Worm (Caenorhabditis elegans) whole organism, late embryonic: ENCODE results near the gene ceh-14.

Experiments used
- C08G9.2 ChIP-seq: sonication (generic microtip); optimal IDR thresholded peaks from 2 replicates; lab custom pipeline; 2016; ENCODE audit warnings: mild to moderate bottlenecking, missing genetic modification characterization, moderate library complexity, missing compliant biosample characterization
- F13H6.1 ChIP-seq: sonication (generic microtip); optimal IDR thresholded peaks from 2 replicates; lab custom pipeline; 2016; ENCODE audit warnings: missing genetic modification characterization, missing compliant biosample characterization
- K02D7.2 ChIP-seq: sonication (generic microtip); optimal IDR thresholded peaks from 2 replicates; lab custom pipeline; 2017; ENCODE audit warnings: mild to moderate bottlenecking, missing genetic modification characterization, missing compliant biosample characterization
- K09A11.1 ChIP-seq: sonication (generic microtip); optimal IDR thresholded peaks from 2 replicates; lab custom pipeline; 2017; ENCODE audit warnings: antibody characterized with exemption, mild to moderate bottlenecking, missing genetic modification characterization, missing compliant biosample characterization; ENCODE audit not compliant: insufficient read depth
- ceh-18 ChIP-seq: sonication (generic microtip); optimal IDR thresholded peaks from 2 replicates; lab custom pipeline; 2016; ENCODE audit warnings: missing genetic modification characterization, missing compliant biosample characterization
- ceh-22 ChIP-seq: sonication (generic microtip); optimal IDR thresholded peaks from 2 replicates; lab custom pipeline; 2017; ENCODE audit warnings: missing biosample characterization, missing genetic modification characterization
- ceh-30 ChIP-seq: fragments of 150-350 bp; optimal IDR thresholded peaks from 2 replicates; lab custom pipeline; 2014; ENCODE audit warnings: missing biosample characterization, missing genetic modification characterization
- ceh-34 ChIP-seq: sonication (generic microtip); optimal IDR thresholded peaks from 2 replicates; lab custom pipeline; 2016; ENCODE audit warnings: mild to moderate bottlenecking, missing genetic modification characterization, missing compliant biosample characterization
- ceh-45 ChIP-seq: fragments of 200-800 bp; sonication (Bioruptor generic); IDR thresholded peaks from 2 replicates; pipeline ENCODE4 v1.3.6; 2022; ENCODE audit warnings: missing genetic modification reagents, missing genetic modification characterization, missing compliant biosample characterization
- ceh-6 ChIP-seq: fragments of 200-800 bp; sonication (Bioruptor generic); optimal IDR thresholded peaks from 2 replicates; lab custom pipeline; 2018; ENCODE audit warnings: mild to moderate bottlenecking, missing genetic modification characterization, missing compliant biosample characterization
- ceh-9 ChIP-seq: sonication (generic microtip); optimal IDR thresholded peaks from 2 replicates; lab custom pipeline; 2016; ENCODE audit warnings: mild to moderate bottlenecking, missing genetic modification characterization, inconsistent platforms, missing compliant biosample characterization
- che-1 ChIP-seq: sonication (generic microtip); optimal IDR thresholded peaks from 2 replicates; lab custom pipeline; 2016; ENCODE audit warnings: mild to moderate bottlenecking, missing genetic modification characterization, missing compliant biosample characterization
- dve-1 ChIP-seq: sonication (generic microtip); optimal IDR thresholded peaks from 2 replicates; lab custom pipeline; 2017; ENCODE audit warnings: antibody characterized with exemption, mild to moderate bottlenecking, missing genetic modification characterization, missing compliant biosample characterization
- elt-2 ChIP-seq: sonication (generic microtip); optimal IDR thresholded peaks from 2 replicates; lab custom pipeline; 2016; ENCODE audit warnings: missing genetic modification reagents, missing genetic modification characterization, missing compliant biosample characterization
- elt-4 ChIP-seq: sonication (generic microtip); optimal IDR thresholded peaks from 2 replicates; lab custom pipeline; 2016; ENCODE audit warnings: missing genetic modification characterization, missing compliant biosample characterization
- ets-4 ChIP-seq: sonication (generic microtip); optimal IDR thresholded peaks from 2 replicates; lab custom pipeline; 2016; ENCODE audit warnings: missing genetic modification characterization, missing compliant biosample characterization
- eyg-1 ChIP-seq: sonication (generic microtip); optimal IDR thresholded peaks from 2 replicates; lab custom pipeline; 2016; ENCODE audit warnings: missing genotype, missing genetic modification characterization, missing compliant biosample characterization
- fax-1 ChIP-seq: sonication (generic microtip); optimal IDR thresholded peaks from 2 replicates; lab custom pipeline; 2016; ENCODE audit warnings: missing genotype, missing genetic modification characterization, missing compliant biosample characterization
- gmeb-2 ChIP-seq: sonication (generic microtip); optimal IDR thresholded peaks from 2 replicates; lab custom pipeline; 2016; ENCODE audit warnings: missing genetic modification characterization, inconsistent platforms, missing compliant biosample characterization
- hlh-15 ChIP-seq: sonication (generic microtip); optimal IDR thresholded peaks from 2 replicates; lab custom pipeline; 2016; ENCODE audit warnings: missing genetic modification characterization, missing compliant biosample characterization
- hlh-30 ChIP-seq: sonication (generic microtip); optimal IDR thresholded peaks from 2 replicates; lab custom pipeline; 2017; ENCODE audit warnings: antibody characterized with exemption, missing genetic modification characterization, missing compliant biosample characterization; ENCODE audit not compliant: insufficient read depth
- hlh-6 ChIP-seq: sonication (generic microtip); optimal IDR thresholded peaks from 2 replicates; lab custom pipeline; 2016; ENCODE audit warnings: missing genotype, missing genetic modification characterization, missing compliant biosample characterization
- hlh-8 ChIP-seq: sonication (generic microtip); optimal IDR thresholded peaks from 2 replicates; lab custom pipeline; 2016; ENCODE audit warnings: missing genotype, missing genetic modification characterization, missing compliant biosample characterization
- lim-6 ChIP-seq: sonication (generic microtip); optimal IDR thresholded peaks from 2 replicates; lab custom pipeline; 2016; ENCODE audit warnings: missing genetic modification characterization, missing compliant biosample characterization
- lin-11 ChIP-seq: fragments of 200-800 bp; sonication (Bioruptor generic); optimal IDR thresholded peaks from 2 replicates; lab custom pipeline; 2018; ENCODE audit warnings: mild to moderate bottlenecking, missing genetic modification characterization, missing compliant biosample characterization
- madf-2 ChIP-seq: sonication (generic microtip); optimal IDR thresholded peaks from 2 replicates; lab custom pipeline; 2017; ENCODE audit warnings: missing genetic modification characterization, missing compliant biosample characterization
- nfya-1 ChIP-seq: sonication (generic microtip); optimal IDR thresholded peaks from 2 replicates; lab custom pipeline; 2017; ENCODE audit warnings: missing genetic modification characterization, mild to moderate bottlenecking, missing compliant biosample characterization, antibody characterized with exemption, moderate library complexity
- nhr-11 ChIP-seq: fragments of 150-350 bp; optimal IDR thresholded peaks from 2 replicates; lab custom pipeline; 2014; ENCODE audit warnings: missing biosample characterization, missing genetic modification characterization
- nhr-232 ChIP-seq: sonication (generic microtip); optimal IDR thresholded peaks from 2 replicates; lab custom pipeline; 2016; ENCODE audit warnings: missing genetic modification characterization, missing compliant biosample characterization
- odd-2 ChIP-seq: sonication (generic microtip); optimal IDR thresholded peaks from 2 replicates; lab custom pipeline; 2017; ENCODE audit warnings: antibody characterized with exemption, mild to moderate bottlenecking, missing genetic modification characterization, missing compliant biosample characterization
- pha-2 ChIP-seq: sonication (generic microtip); optimal IDR thresholded peaks from 2 replicates; lab custom pipeline; 2017; ENCODE audit warnings: mild to moderate bottlenecking, missing genetic modification characterization, missing compliant biosample characterization
- pha-4 ChIP-seq: fragments of 150-350 bp; optimal IDR thresholded peaks from 2 replicates; lab custom pipeline; 2018; ENCODE audit warnings: missing biosample characterization, missing genetic modification reagents, missing genetic modification characterization
- pqm-1 ChIP-seq: sonication (generic microtip); optimal IDR thresholded peaks from 2 replicates; lab custom pipeline; 2016; ENCODE audit warnings: missing genetic modification characterization, missing compliant biosample characterization
- pros-1 ChIP-seq: fragments of 150-350 bp; optimal IDR thresholded peaks from 2 replicates; lab custom pipeline; 2014; ENCODE audit warnings: missing biosample characterization, missing genetic modification reagents, missing genetic modification characterization
- rnt-1 ChIP-seq: sonication (generic microtip); optimal IDR thresholded peaks from 2 replicates; lab custom pipeline; 2016; ENCODE audit warnings: missing genetic modification characterization, missing compliant biosample characterization
- sox-2 ChIP-seq: fragments of 200-800 bp; sonication (Bioruptor generic); IDR thresholded peaks from 2 replicates; pipeline ENCODE4 v1.3.6; 2022; ENCODE audit warnings: missing genetic modification reagents, missing genetic modification characterization, missing compliant biosample characterization
- syd-9 ChIP-seq: sonication (generic microtip); optimal IDR thresholded peaks from 2 replicates; lab custom pipeline; 2016; ENCODE audit warnings: mild to moderate bottlenecking, missing genetic modification characterization, moderate library complexity, missing compliant biosample characterization
- tbx-7 ChIP-seq: sonication (generic microtip); optimal IDR thresholded peaks from 2 replicates; lab custom pipeline; 2016; ENCODE audit warnings: missing genotype, missing genetic modification characterization, missing compliant biosample characterization
- ttx-3 ChIP-seq: sonication (generic microtip); optimal IDR thresholded peaks from 2 replicates; lab custom pipeline; 2016; ENCODE audit warnings: missing genetic modification reagents, missing genetic modification characterization, missing compliant biosample characterization
- unc-3 ChIP-seq, 2 experiments: fragments of 200-800 bp in 1 of 2; sonication (Bioruptor generic) in 1 of 2; sonication (generic microtip) in 1 of 2; conservative IDR thresholded peaks in 1 of 2; optimal IDR thresholded peaks in 1 of 2; 2 replicates each; pipeline versions ENCODE4 v1.3.6 to Lab custom; 2016 to 2022; ENCODE audit warnings: missing compliant biosample characterization in 2 of 2, missing genetic modification characterization in 2 of 2, missing genetic modification reagents in 1 of 2
- unc-42 ChIP-seq: sonication (generic microtip); optimal IDR thresholded peaks from 2 replicates; lab custom pipeline; 2016; ENCODE audit warnings: missing genotype, missing genetic modification characterization, missing compliant biosample characterization
- zip-5 ChIP-seq: sonication (generic microtip); optimal IDR thresholded peaks from 2 replicates; lab custom pipeline; 2016; ENCODE audit warnings: missing genetic modification characterization, missing compliant biosample characterization

ceh-14 gene

ce11 chrX:7540033-7540432, 7.5 kb upstream of the ceh-14 start, which contains the start of gene glb-16:
Gene glb-16 (minus strand): TSS chrX:7540133.
- TF ChIP-seq gmeb-2 (no peak), nfya-1 (tag; lab: Kevin White, UChicago) (no peak), eyg-1 (tag; lab: Kevin White, UChicago) (no peak), nhr-232 (tag; lab: Kevin White, UChicago) (no peak), ceh-34 (tag; lab: Kevin White, UChicago) (no peak), ceh-30 (tag; lab: Kevin White, UChicago) (no peak)

ce11 chrX:7537742-7538268, 5.3 kb upstream of the ceh-14 start, which contains the start of gene dpy-7:
Gene dpy-7 (minus strand): TSS chrX:7537792.
- TF ChIP-seq ets-4 (tag; lab: Kevin White, UChicago) (no peak), nhr-11 (tag; lab: Kevin White, UChicago) (no peak), pqm-1 (no peak), ceh-45 (GFP tag; lab: Robert Waterston, UW) (no peak), K02D7.2 (tag; lab: Kevin White, UChicago) (no peak)

ce11 chrX:7536869-7537268, 4.3 kb upstream of the ceh-14 start:
- peak; percentile 19 for TF ChIP-seq ceh-9
- no peak for TF ChIP-seq odd-2
- peak; percentile 43 for TF ChIP-seq hlh-6 (tag; lab: Kevin White, UChicago)

ce11 chrX:7534454-7534853, 1.9 kb upstream of the ceh-14 start:
- TF ChIP-seq unc-3 (GFP tag; conservative IDR thresholded peaks at IDR 0.05; lab: Robert Waterston, UW): no peak
- TF ChIP-seq unc-3 (tag; optimal IDR thresholded peaks at IDR 0.05; lab: Kevin White, UChicago): no peak
- TF ChIP-seq rnt-1: no peak
- TF ChIP-seq C08G9.2 (tag; lab: Kevin White, UChicago): no peak

- TF ChIP-seq ceh-18 (tag; lab: Kevin White, UChicago) (no peak), pha-4 (tag; lab: Kevin White, UChicago) (no peak), hlh-30 (tag; lab: Kevin White, UChicago) (no peak), elt-2 (tag; lab: Kevin White, UChicago) (no peak), K09A11.1 (tag; lab: Kevin White, UChicago) (no peak), ttx-3 (no peak), hlh-15 (tag; lab: Kevin White, UChicago) (no peak), lim-6 (tag; lab: Kevin White, UChicago) (no peak), tbx-7 (no peak), ceh-6 (GFP tag; lab: Kevin White, UChicago) (no peak)
- TF ChIP-seq, all 69 proteins: peak for 0
Observed at ce11 chrX:7525271-7525670, 7.3 kb downstream of the ceh-14 start, which contains the start of gene F46C8.3. Gene F46C8.3 (plus strand): TSS chrX:7525571.

ce11 chrX:7523799-7524198, 8.7 kb downstream of the ceh-14 start:
- no peak for TF ChIP-seq elt-2 (tag; lab: Kevin White, UChicago)
- TF ChIP-seq syd-9 (tag; lab: Kevin White, UChicago): no peak
- no peak for TF ChIP-seq hlh-8 (tag; lab: Kevin White, UChicago)
- TF ChIP-seq F13H6.1 (tag; lab: Kevin White, UChicago): no peak
- TF ChIP-seq madf-2 (tag; lab: Kevin White, UChicago): no peak
- TF ChIP-seq elt-4 (tag; lab: Kevin White, UChicago): no peak
- no peak for TF ChIP-seq ceh-45 (GFP tag; lab: Robert Waterston, UW)
- no peak for TF ChIP-seq che-1 (tag; lab: Kevin White, UChicago)
- TF ChIP-seq pros-1 (tag; lab: Kevin White, UChicago): no peak
- no peak for TF ChIP-seq eyg-1 (tag; lab: Kevin White, UChicago)
- no peak for TF ChIP-seq C08G9.2 (tag; lab: Kevin White, UChicago)
- TF ChIP-seq ceh-22 (tag; lab: Kevin White, UChicago): no peak
- TF ChIP-seq sox-2 (GFP tag; lab: Robert Waterston, UW): no peak
- no peak for TF ChIP-seq zip-5 (tag; lab: Kevin White, UChicago)
- TF ChIP-seq unc-3 (GFP tag; conservative IDR thresholded peaks at IDR 0.05; lab: Robert Waterston, UW): no peak
- TF ChIP-seq unc-3 (tag; optimal IDR thresholded peaks at IDR 0.05; lab: Kevin White, UChicago): no peak
- TF ChIP-seq ceh-6 (GFP tag; lab: Kevin White, UChicago): no peak
- no peak for TF ChIP-seq unc-42
- no peak for TF ChIP-seq lin-11 (tag; lab: Kevin White, UChicago)
- TF ChIP-seq dve-1: no peak
- no peak for TF ChIP-seq pha-4 (tag; lab: Kevin White, UChicago)
- no peak for TF ChIP-seq pha-2 (tag; lab: Kevin White, UChicago)
- no peak for TF ChIP-seq fax-1 (tag; lab: Kevin White, UChicago)
- no peak for TF ChIP-seq ttx-3
- no peak for TF ChIP-seq nhr-11 (tag; lab: Kevin White, UChicago)
